Fruit fly (Drosophila melanogaster): ENCODE results near the gene CG7049.

CG7049 gene

dm6 chr3L:184251-184650 lies 8.2 kb upstream of the CG7049 start, which contains the start of the genes CG34140, Mkp and Mtch (continued):
- TF ChIP-seq CG10669 (GFP tag; optimal IDR thresholded peaks at IDR 0.05) (no peak), CG7368 (GFP tag; optimal IDR thresholded peaks at IDR 0.05) (no peak), Eip75B (GFP tag; optimal IDR thresholded peaks at IDR 0.05) (no peak), CG6276 (GFP tag; optimal IDR thresholded peaks at IDR 0.05) (no peak), dsx (GFP tag; optimal IDR thresholded peaks at IDR 0.05; ENCODE audit: poor library complexity, severe bottlenecking) (peak; percentile 88), CG9139 (GFP tag; optimal IDR thresholded peaks at IDR 0.05) (no peak), CG8119 (GFP tag; IDR thresholded peaks at IDR 0.05) (no peak; the same call in none of the 3 replicates), CG15336 (GFP tag; IDR thresholded peaks at IDR 0.05) (no peak), CG10631 (GFP tag; optimal IDR thresholded peaks at IDR 0.05) (peak; percentile 85), CG32006 (GFP tag; optimal IDR thresholded peaks at IDR 0.05) (no peak), CG6163 (GFP tag; IDR thresholded peaks at IDR 0.05) (peak; percentile 81), salr (GFP tag; optimal IDR thresholded peaks at IDR 0.05) (no peak), Smox (GFP tag; optimal IDR thresholded peaks at IDR 0.05) (peak; percentile 87), esn (GFP tag; optimal IDR thresholded peaks at IDR 0.05) (peak; percentile 90), CG11294 (GFP tag; IDR thresholded peaks at IDR 0.05) (peak; percentile 37; the same call in 1 of the 2 replicates), Sox102F (GFP tag; optimal IDR thresholded peaks at IDR 0.05) (no peak), Sox15 (GFP tag; optimal IDR thresholded peaks at IDR 0.05) (peak; percentile 65), CG11902 (GFP tag; optimal IDR thresholded peaks at IDR 0.05) (peak; percentile 70), CG8632 (GFP tag; optimal IDR thresholded peaks at IDR 0.05) (peak; percentile 67), Sox14 (GFP tag; optimal IDR thresholded peaks at IDR 0.05) (peak; percentile 88), CG6792 (GFP tag; optimal IDR thresholded peaks at IDR 0.05) (peak; percentile 84), net (GFP tag; optimal IDR thresholded peaks at IDR 0.05) (no peak), vri (GFP tag; optimal IDR thresholded peaks at IDR 0.05) (no peak), Eip78C (GFP tag) (no peak), CG31627 (GFP tag; optimal IDR thresholded peaks at IDR 0.05) (peak; percentile 89), CG3032 (tag; optimal IDR thresholded peaks at IDR 0.05) (peak; percentile 78), Met (GFP tag; optimal IDR thresholded peaks at IDR 0.05) (no peak), pdm3 (GFP tag; optimal IDR thresholded peaks at IDR 0.05) (no peak), fd85E (GFP tag; optimal IDR thresholded peaks at IDR 0.05) (peak; percentile 53), Ets21C (GFP tag; optimal IDR thresholded peaks at IDR 0.05) (peak; percentile 81), acj6 (GFP tag; optimal IDR thresholded peaks at IDR 0.05) (peak; percentile 79), Eip93F (GFP tag; optimal IDR thresholded peaks at IDR 0.05) (no peak), Ets96B (tag; optimal IDR thresholded peaks at IDR 0.05) (no peak), CG8319 (GFP tag; optimal IDR thresholded peaks at IDR 0.05) (peak; percentile 58), dac (GFP tag; optimal IDR thresholded peaks at IDR 0.05) (no peak), Hr38 (GFP tag; optimal IDR thresholded peaks at IDR 0.05) (peak; percentile 69), OdsH (GFP tag; optimal IDR thresholded peaks at IDR 0.05) (no peak), cyc (GFP tag; optimal IDR thresholded peaks at IDR 0.05) (peak; percentile 85)

- TF ChIP-seq CG6163 (GFP tag; IDR thresholded peaks at IDR 0.05), result 0 out of 3 replicates have a peak, but pooled peaks have one; percentile 3
- no peak for TF ChIP-seq CG8119 (GFP tag; IDR thresholded peaks at IDR 0.05)
Observed at dm6 chr3L:180262-180543, 4.2 kb upstream of the CG7049 start.

DNA sequence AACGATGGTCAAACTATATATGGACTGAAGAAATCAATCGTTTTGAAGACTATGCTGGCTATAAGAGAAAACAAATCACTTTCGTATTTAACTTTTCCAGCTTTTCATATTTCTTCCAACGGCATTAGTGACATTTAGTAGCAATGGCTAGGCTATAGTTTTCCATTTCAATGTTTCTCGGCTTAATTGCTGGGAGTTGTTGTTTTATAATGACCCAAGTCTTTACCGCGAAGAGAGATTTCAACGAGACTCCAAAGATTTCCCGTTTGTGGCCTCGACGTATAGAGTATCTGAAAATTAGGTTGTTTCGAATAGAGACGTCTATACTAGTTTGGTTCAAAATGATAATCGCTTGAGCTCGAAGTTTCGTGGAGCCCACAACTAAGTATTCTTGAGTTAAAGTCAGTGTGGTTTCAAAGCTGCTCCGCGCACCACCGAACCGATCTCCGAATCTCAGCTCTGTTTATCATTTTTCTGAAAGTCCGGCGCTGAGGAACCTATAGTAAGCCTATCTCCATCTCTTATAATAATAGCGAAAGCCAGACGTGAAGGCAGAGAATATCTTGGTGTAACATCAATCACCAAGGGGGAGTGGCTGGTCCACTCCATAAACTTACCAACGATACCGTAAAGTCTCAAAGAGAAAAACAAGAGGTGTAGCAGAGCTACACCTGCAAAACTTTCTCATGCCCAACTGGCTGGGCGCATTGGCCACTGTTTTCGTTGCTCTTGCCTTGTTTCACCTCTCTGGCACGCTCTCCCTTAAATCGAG lies 3.6 kb upstream of the CG7049 start, which contains the start of gene CG13875:
Gene CG13875 (plus strand): TSS at position 434 of the 772 bp plus-strand sequence.
- TF ChIP-seq lz (GFP tag; optimal IDR thresholded peaks at IDR 0.05), result no peak
- TF ChIP-seq fd85E (GFP tag; optimal IDR thresholded peaks at IDR 0.05), result no peak
- TF ChIP-seq dsx (GFP tag; optimal IDR thresholded peaks at IDR 0.05; ENCODE audit: poor library complexity, severe bottlenecking), result peak; percentile 47
- TF ChIP-seq CG6276 (GFP tag; optimal IDR thresholded peaks at IDR 0.05), result peak; percentile 10
- TF ChIP-seq CG15336 (GFP tag; IDR thresholded peaks at IDR 0.05), result peak; percentile 26; the same call in 1 of the 2 replicates
- peak; percentile 21 for TF ChIP-seq CG1621 (tag; optimal IDR thresholded peaks at IDR 0.05)
- TF ChIP-seq CG32006 (GFP tag; optimal IDR thresholded peaks at IDR 0.05), result peak; percentile 51
- no peak for TF ChIP-seq Ets96B (tag; optimal IDR thresholded peaks at IDR 0.05)
- TF ChIP-seq ss (GFP tag; optimal IDR thresholded peaks at IDR 0.05), result peak in 1 of 2 experiments; percentile 22
- no peak for TF ChIP-seq Gug (GFP tag; IDR thresholded peaks at IDR 0.05)
- TF ChIP-seq CG6163 (GFP tag; IDR thresholded peaks at IDR 0.05), result 0 out of 3 replicates have a peak, but pooled peaks have one; percentile 32
- TF ChIP-seq CG6854 (GFP tag; optimal IDR thresholded peaks at IDR 0.05), result peak; percentile 20

All from whole organism, prepupa.